Worm (Caenorhabditis elegans) whole organism, L4 larva: ENCODE data around the gene amt-1.

Experiments
- aha-1 ChIP-seq: fragments of 150-350 bp; peaks from one replicate; lab custom pipeline; 2014; ENCODE audit warnings: missing biosample characterization, missing genetic modification characterization
- ces-1 ChIP-seq: fragments of 150-350 bp; sonication (generic microtip); optimal IDR thresholded peaks from 4 replicates; lab custom pipeline; 2014; ENCODE audit warnings: missing biosample characterization, missing genetic modification reagents, missing genetic modification characterization
- jun-1 ChIP-seq: fragments of 150-350 bp; optimal IDR thresholded peaks from 2 replicates; lab custom pipeline; 2014; ENCODE audit warnings: missing biosample characterization, missing genetic modification reagents, missing genetic modification characterization
- lin-39 ChIP-seq: fragments of 150-350 bp; optimal IDR thresholded peaks from 2 replicates; lab custom pipeline; 2014; ENCODE audit warnings: missing biosample characterization, missing genetic modification reagents, missing genetic modification characterization

DNA sequence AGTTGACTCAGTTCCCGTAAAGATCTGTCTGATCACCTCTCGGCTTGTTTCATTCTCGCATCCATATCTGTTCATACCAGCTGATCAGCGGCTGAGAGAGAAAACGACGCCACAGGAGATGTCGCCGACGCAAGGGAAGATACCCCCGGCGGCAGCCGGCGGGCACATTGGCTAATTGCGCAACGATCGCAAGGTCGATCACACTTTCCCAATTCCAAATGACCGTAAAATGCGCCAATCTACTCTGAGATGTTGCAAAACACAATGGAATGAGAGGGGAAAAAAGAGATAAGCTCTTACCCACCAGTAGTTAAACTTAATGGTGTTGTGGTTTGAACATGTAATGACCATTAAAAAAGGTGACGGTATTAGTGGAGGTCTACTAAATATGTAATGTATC, 20.2 kb upstream of the amt-1 start:
- TF ChIP-seq jun-1 (tag; lab: Kevin White, UChicago) (no peak), ces-1 (GFP tag; lab: Kevin White, UChicago) (no peak), lin-39 (tag; lab: Kevin White, UChicago) (no peak), aha-1 (tag; lab: Kevin White, UChicago) (no peak)
